Worm (Caenorhabditis elegans) whole organism, mixed stage, embryonic: Measurements from ENCODE around the gene C25B8.8.

Experiments
- bed-3 ChIP-seq: fragments of 200-800 bp; sonication (Bioruptor generic); optimal IDR thresholded peaks from 3 replicates; lab custom pipeline; 2018; ENCODE audit warnings: mild to moderate bottlenecking, missing genetic modification characterization, moderate library complexity, missing compliant biosample characterization
- blmp-1 ChIP-seq: fragments of 150-350 bp; optimal IDR thresholded peaks from 2 replicates; lab custom pipeline; 2014; ENCODE audit warnings: missing biosample characterization, missing genetic modification characterization
- ceh-39 ChIP-seq: fragments of 150-350 bp; optimal IDR thresholded peaks from 2 replicates; lab custom pipeline; 2014; ENCODE audit warnings: missing biosample characterization, missing genetic modification characterization
- ceh-83 ChIP-seq: fragments of 200-800 bp; sonication (Bioruptor generic); optimal IDR thresholded peaks from 2 replicates; lab custom pipeline; 2018; ENCODE audit warnings: mild to moderate bottlenecking, missing genetic modification characterization, missing compliant biosample characterization
- ces-1 ChIP-seq: fragments of 150-350 bp; optimal IDR thresholded peaks from 2 replicates; lab custom pipeline; 2014; ENCODE audit warnings: missing biosample characterization, missing genetic modification reagents, missing genetic modification characterization
- cnd-1 ChIP-seq: fragments of 200-800 bp; sonication (Bioruptor generic); optimal IDR thresholded peaks from 2 replicates; lab custom pipeline; 2018; ENCODE audit warnings: mild to moderate bottlenecking, missing genetic modification characterization, missing compliant biosample characterization
- drap-1 ChIP-seq: fragments of 200-800 bp; sonication (Bioruptor generic); optimal IDR thresholded peaks from 3 replicates; lab custom pipeline; 2018; ENCODE audit warnings: mild to moderate bottlenecking, missing genetic modification characterization, missing compliant biosample characterization
- elt-1 ChIP-seq: sonication (generic microtip); optimal IDR thresholded peaks from 2 replicates; lab custom pipeline; 2017; ENCODE audit warnings: missing genetic modification characterization, mild to moderate bottlenecking, missing compliant biosample characterization, antibody characterized with exemption, moderate library complexity, borderline replicate concordance; ENCODE audit not compliant: insufficient read depth
- elt-3 ChIP-seq: fragments of 150-350 bp; optimal IDR thresholded peaks from 2 replicates; lab custom pipeline; 2014; ENCODE audit warnings: missing biosample characterization, missing genetic modification characterization
- flh-1 ChIP-seq: fragments of 200-800 bp; sonication (Bioruptor generic); optimal IDR thresholded peaks from 2 replicates; lab custom pipeline; 2018; ENCODE audit warnings: mild to moderate bottlenecking, missing genetic modification characterization, moderate library complexity, missing compliant biosample characterization
- hlh-1 ChIP-seq: fragments of 150-350 bp; optimal IDR thresholded peaks from 2 replicates; lab custom pipeline; 2014; ENCODE audit warnings: missing biosample characterization, missing genetic modification reagents, missing genetic modification characterization
- lin-32 ChIP-seq: fragments of 200-800 bp; sonication (Bioruptor generic); optimal IDR thresholded peaks from 2 replicates; lab custom pipeline; 2018; ENCODE audit warnings: mild to moderate bottlenecking, missing genetic modification characterization, missing compliant biosample characterization
- lsy-2 ChIP-seq: fragments of 150-350 bp; optimal IDR thresholded peaks from 2 replicates; lab custom pipeline; 2014; ENCODE audit warnings: missing biosample characterization, missing genetic modification characterization
- mep-1 ChIP-seq: fragments of 150-350 bp; optimal IDR thresholded peaks from 2 replicates; lab custom pipeline; 2017; ENCODE audit warnings: missing biosample characterization, missing genetic modification reagents, missing genetic modification characterization, inconsistent platforms
- mls-2 ChIP-seq: sonication (generic microtip); optimal IDR thresholded peaks from 2 replicates; lab custom pipeline; 2016; ENCODE audit warnings: mild to moderate bottlenecking, missing genetic modification characterization, moderate library complexity, missing compliant biosample characterization
- nhr-12 ChIP-seq: fragments of 150-350 bp; optimal IDR thresholded peaks from 2 replicates; lab custom pipeline; 2014; ENCODE audit warnings: missing biosample characterization, missing genetic modification characterization
- nhr-2 ChIP-seq: fragments of 150-350 bp; optimal IDR thresholded peaks from 2 replicates; lab custom pipeline; 2014; ENCODE audit warnings: missing biosample characterization, missing genetic modification characterization
- nhr-237 ChIP-seq: fragments of 150-350 bp; optimal IDR thresholded peaks from 2 replicates; lab custom pipeline; 2014; ENCODE audit warnings: missing biosample characterization, missing genetic modification characterization
- nhr-28 ChIP-seq: fragments of 150-350 bp; optimal IDR thresholded peaks from 2 replicates; lab custom pipeline; 2014; ENCODE audit warnings: missing biosample characterization, missing genetic modification characterization
- nhr-76 ChIP-seq: sonication (generic microtip); optimal IDR thresholded peaks from 2 replicates; lab custom pipeline; 2017; ENCODE audit warnings: missing biosample characterization, missing genetic modification characterization
- pha-4 ChIP-seq: fragments of 150-350 bp; optimal IDR thresholded peaks from 2 replicates; lab custom pipeline; 2018; ENCODE audit warnings: missing biosample characterization, missing genetic modification reagents, missing genetic modification characterization
- sem-2 ChIP-seq: fragments of 200-800 bp; sonication (Bioruptor generic); optimal IDR thresholded peaks from 2 replicates; lab custom pipeline; 2018; ENCODE audit warnings: mild to moderate bottlenecking, missing genetic modification characterization, missing compliant biosample characterization
- snpc-4 ChIP-seq: fragments of 150-350 bp; optimal IDR thresholded peaks from 2 replicates; lab custom pipeline; 2014; ENCODE audit warnings: missing biosample characterization, missing genetic modification characterization
- sptf-1 ChIP-seq: sonication (generic microtip); optimal IDR thresholded peaks from 2 replicates; lab custom pipeline; 2017; ENCODE audit warnings: mild to moderate bottlenecking, missing genetic modification characterization, moderate library complexity, missing compliant biosample characterization
- tbx-8 ChIP-seq: fragments of 200-800 bp; sonication (Bioruptor generic); optimal IDR thresholded peaks from 2 replicates; lab custom pipeline; 2018; ENCODE audit warnings: mild to moderate bottlenecking, missing genetic modification characterization, moderate library complexity, missing compliant biosample characterization
- unc-120 ChIP-seq: sonication (generic microtip); optimal IDR thresholded peaks from 2 replicates; lab custom pipeline; 2017; ENCODE audit warnings: missing genetic modification characterization, missing compliant biosample characterization; ENCODE audit not compliant: poor library complexity, severe bottlenecking
- unc-39 ChIP-seq: fragments of 150-350 bp; optimal IDR thresholded peaks from 2 replicates; lab custom pipeline; 2014; ENCODE audit warnings: missing biosample characterization, missing genetic modification characterization
- unc-62 ChIP-seq: fragments of 150-350 bp; optimal IDR thresholded peaks from 2 replicates; lab custom pipeline; 2014; ENCODE audit warnings: missing biosample characterization, missing genetic modification reagents, missing genetic modification characterization
- ztf-11 ChIP-seq: fragments of 150-350 bp; optimal IDR thresholded peaks from 2 replicates; lab custom pipeline; 2014; ENCODE audit warnings: missing biosample characterization, missing genetic modification characterization

C25B8.8 gene

DNA sequence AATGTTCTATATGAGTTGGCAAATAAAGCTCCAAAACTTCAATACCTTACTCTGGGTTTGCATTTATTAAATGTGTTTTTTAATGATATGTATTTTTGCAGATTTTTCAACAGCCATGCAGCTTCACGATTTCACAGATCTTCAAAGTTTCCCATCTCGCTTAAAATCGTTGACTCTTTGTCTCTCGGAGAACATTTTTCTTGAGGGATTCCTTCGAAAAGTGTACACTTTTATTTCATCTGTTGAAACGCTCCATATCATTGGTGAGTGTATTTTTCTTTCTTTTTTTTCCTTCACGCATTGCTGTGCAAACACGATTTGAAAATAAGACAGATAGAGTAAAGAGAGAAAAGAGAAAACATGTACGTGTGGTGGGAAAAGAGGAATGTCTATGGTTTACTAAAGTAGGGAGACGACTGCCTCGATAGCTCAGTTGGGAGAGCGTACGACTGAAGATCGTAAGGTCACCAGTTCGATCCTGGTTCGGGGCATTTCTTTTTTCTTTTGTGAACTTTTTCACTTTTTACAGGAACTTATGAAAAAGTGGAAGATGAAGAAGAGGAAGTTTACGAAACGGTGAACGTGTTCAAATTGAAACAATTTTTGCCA is 16.5 kb upstream of the C25B8.8 start (continued):
- no peak for TF ChIP-seq nhr-76 (tag; lab: Kevin White, UChicago)
- peak; percentile 76 for TF ChIP-seq tbx-8 (GFP tag; lab: Kevin White, UChicago)
- peak; percentile 17 for TF ChIP-seq blmp-1 (tag; lab: Kevin White, UChicago)
- peak; percentile 80 for TF ChIP-seq lin-32
- peak; percentile 13 for TF ChIP-seq ceh-39 (tag; lab: Kevin White, UChicago)
- TF ChIP-seq cnd-1 = peak; percentile 86
- no peak for TF ChIP-seq snpc-4

ce11 chrX:6597089-6597488 is 12.7 kb upstream of the C25B8.8 start, which contains the start of gene ttr-6:
Gene ttr-6 (minus strand): TSS chrX:6597121.
- TF ChIP-seq ceh-39 (tag; lab: Kevin White, UChicago) (no peak), unc-62 (peak; percentile 56), blmp-1 (tag; lab: Kevin White, UChicago) (no peak), nhr-237 (no peak), mls-2 (tag; lab: Kevin White, UChicago) (no peak), hlh-1 (tag; lab: Kevin White, UChicago) (peak; percentile 97), unc-120 (tag; lab: Kevin White, UChicago) (peak; percentile 68), pha-4 (tag; lab: Kevin White, UChicago) (no peak)
- TF ChIP-seq, all 35 proteins: peak for 3

DNA sequence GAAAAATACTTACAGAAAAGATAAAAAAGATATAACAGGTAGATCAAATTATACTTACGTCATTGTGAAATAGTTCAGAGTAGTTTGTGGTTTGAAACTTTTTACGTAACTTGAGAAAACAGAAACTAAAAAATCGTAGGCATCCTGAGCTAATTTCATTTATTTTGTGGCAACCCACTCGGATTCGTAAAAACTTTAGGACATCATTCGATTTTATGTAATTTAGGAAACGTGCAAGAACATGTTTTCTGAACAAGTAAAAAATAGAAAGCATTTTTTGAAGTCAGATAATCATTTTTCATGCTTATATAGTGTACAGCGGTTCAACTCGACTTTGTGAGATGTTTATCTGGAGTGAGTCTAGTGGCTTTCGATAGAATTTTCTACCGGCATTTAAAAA is 11.1 kb upstream of the C25B8.8 start, which contains the start of gene hic-1:
hic-1 (minus strand) TSS at position 101 of the 400 bp plus-strand sequence.
- TF ChIP-seq unc-39 (tag; lab: Kevin White, UChicago) (no peak), ces-1 (GFP tag; lab: Kevin White, UChicago) (no peak), nhr-28 (tag; lab: Kevin White, UChicago) (no peak), cnd-1 (no peak), pha-4 (tag; lab: Kevin White, UChicago) (no peak), hlh-1 (tag; lab: Kevin White, UChicago) (no peak), elt-1 (tag; lab: Kevin White, UChicago) (no peak), mep-1 (tag; lab: Kevin White, UChicago) (no peak), ceh-83 (no peak), blmp-1 (tag; lab: Kevin White, UChicago) (no peak), nhr-12 (tag; lab: Kevin White, UChicago) (no peak)
- TF ChIP-seq, all 35 proteins: peak for 0

DNA sequence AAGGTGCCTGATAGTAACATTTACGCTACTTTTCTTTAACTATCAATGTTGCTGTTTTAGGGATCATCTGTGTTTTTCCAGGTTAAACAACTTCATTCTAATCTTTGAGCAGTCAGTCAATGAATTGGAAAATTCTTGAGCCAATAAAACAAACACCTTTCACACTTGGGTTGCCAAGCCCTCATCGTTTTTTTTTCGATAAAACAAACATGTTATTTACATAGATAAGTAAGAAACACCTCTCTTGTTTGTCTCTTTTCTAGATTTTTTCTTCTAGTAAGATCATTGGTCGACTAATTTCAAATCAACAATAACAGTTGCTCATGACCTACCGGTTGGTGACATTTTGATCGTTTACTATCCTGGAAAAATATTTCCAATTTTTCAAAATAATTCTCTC is 7.8 kb upstream of the C25B8.8 start:
- TF ChIP-seq sptf-1 (tag; lab: Kevin White, UChicago) (no peak), pha-4 (tag; lab: Kevin White, UChicago) (no peak), blmp-1 (tag; lab: Kevin White, UChicago) (no peak), unc-120 (tag; lab: Kevin White, UChicago) (no peak), unc-62 (no peak), drap-1 (no peak), nhr-28 (tag; lab: Kevin White, UChicago) (no peak), snpc-4 (no peak), lin-32 (no peak), elt-3 (tag; lab: Kevin White, UChicago) (no peak), ces-1 (GFP tag; lab: Kevin White, UChicago) (no peak), nhr-2 (tag; lab: Kevin White, UChicago) (no peak), nhr-76 (tag; lab: Kevin White, UChicago) (no peak), hlh-1 (tag; lab: Kevin White, UChicago) (no peak), tbx-8 (GFP tag; lab: Kevin White, UChicago) (no peak)

DNA sequence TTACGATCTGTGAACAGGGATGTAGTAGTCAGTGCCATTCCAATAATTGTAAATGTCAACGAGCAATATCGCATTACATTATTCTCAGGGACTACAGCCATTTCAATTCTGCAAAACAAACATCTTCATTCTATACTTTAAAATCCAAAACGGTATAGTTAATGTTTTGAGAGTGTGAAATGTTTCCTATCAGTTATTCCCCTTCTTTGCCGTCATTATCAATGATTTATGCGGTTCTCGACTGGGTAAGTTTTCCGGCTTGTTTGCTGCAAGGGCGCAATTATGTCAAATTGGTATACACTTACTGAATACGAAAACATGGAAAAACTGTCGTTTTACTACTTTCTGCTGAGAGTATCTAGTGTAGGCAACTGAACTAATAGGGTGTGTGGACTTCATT is 6.7 kb upstream of the C25B8.8 start, which contains the start of gene F23G4.1:
F23G4.1 (minus strand) TSS at position 101 of the 400 bp plus-strand sequence.
- TF ChIP-seq drap-1 (no peak), mls-2 (tag; lab: Kevin White, UChicago) (no peak), unc-120 (tag; lab: Kevin White, UChicago) (no peak), bed-3 (GFP tag; lab: Kevin White, UChicago) (no peak)

DNA sequence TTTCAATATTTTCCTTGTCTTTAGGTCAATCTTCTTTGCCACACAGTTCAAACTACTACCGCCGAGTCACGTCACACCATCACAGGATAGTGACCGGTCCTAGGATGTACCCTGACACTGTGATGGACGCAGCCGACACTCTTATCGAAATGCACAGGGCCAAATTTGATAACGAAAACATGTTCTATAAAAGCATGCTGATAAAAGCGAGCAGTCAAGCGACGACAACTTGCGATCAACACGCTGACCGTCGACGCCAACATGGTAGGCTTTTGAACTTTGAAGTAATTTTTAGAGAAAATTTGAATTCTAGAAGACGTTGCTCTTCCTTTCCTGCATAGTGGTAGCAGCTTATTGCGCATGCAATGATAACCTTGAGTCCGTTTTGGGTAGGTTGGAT is 2.8 kb upstream of the C25B8.8 start, which contains the start of gene cpr-6:
cpr-6 (plus strand) TSS at position 217 of the 400 bp plus-strand sequence.
- TF ChIP-seq nhr-237 (no peak), elt-3 (tag; lab: Kevin White, UChicago) (no peak), lsy-2 (tag; lab: Kevin White, UChicago) (no peak), nhr-2 (tag; lab: Kevin White, UChicago) (no peak), sptf-1 (tag; lab: Kevin White, UChicago) (no peak), flh-1 (no peak), ceh-39 (tag; lab: Kevin White, UChicago) (no peak), drap-1 (no peak), ceh-83 (no peak), unc-62 (no peak), tbx-8 (GFP tag; lab: Kevin White, UChicago) (no peak), ztf-11 (tag; lab: Kevin White, UChicago) (no peak), elt-1 (tag; lab: Kevin White, UChicago) (no peak), mls-2 (tag; lab: Kevin White, UChicago) (no peak), bed-3 (GFP tag; lab: Kevin White, UChicago) (no peak), sem-2 (GFP tag; lab: Kevin White, UChicago) (no peak), ces-1 (GFP tag; lab: Kevin White, UChicago) (no peak), pha-4 (tag; lab: Kevin White, UChicago) (no peak)
